Fruit fly (Drosophila melanogaster) whole organism, embryonic: ENCODE measurements around the gene CG14984.

Experiments used
- CG11504 ChIP-seq: fragments of 200-800 bp; sonication (Bioruptor generic); optimal IDR thresholded peaks from 3 replicates; lab custom pipeline; 2019; ENCODE audit warnings: missing biosample characterization, mild to moderate bottlenecking, missing genetic modification characterization, moderate library complexity
- CG11560 ChIP-seq: fragments of 200-800 bp; sonication (Bioruptor generic); IDR thresholded peaks from 3 replicates; pipeline ENCODE4 v1.3.6; 2022; ENCODE audit warnings: missing biosample characterization, missing genetic modification characterization
- CG13424 ChIP-seq: fragments of 200-800 bp; sonication (Bioruptor generic); optimal IDR thresholded peaks from 2 replicates; lab custom pipeline; 2019; ENCODE audit warnings: missing biosample characterization, mild to moderate bottlenecking, missing genetic modification characterization, moderate library complexity
- CG13894 ChIP-seq: fragments of 200-800 bp; sonication (Bioruptor generic); optimal IDR thresholded peaks from 3 replicates; lab custom pipeline; 2018; ENCODE audit warnings: missing biosample characterization, mild to moderate bottlenecking, missing genetic modification characterization, moderate library complexity
- CG14014 ChIP-seq: fragments of 200-800 bp; sonication (Bioruptor generic); IDR thresholded peaks from 2 replicates; pipeline ENCODE4 v1.3.6; 2022; ENCODE audit warnings: missing biosample characterization, missing genetic modification characterization
- CG15514 ChIP-seq: fragments of 200-800 bp; sonication (Bioruptor generic); optimal IDR thresholded peaks from 3 replicates; lab custom pipeline; 2017; ENCODE audit warnings: missing biosample characterization, missing genetic modification characterization, mild to moderate bottlenecking, moderate library complexity, missing genetic modification reagents
- CG15601 ChIP-seq: fragments of 200-800 bp; sonication (Bioruptor generic); optimal IDR thresholded peaks from 3 replicates; lab custom pipeline; 2019; ENCODE audit warnings: missing biosample characterization, mild to moderate bottlenecking, missing genetic modification characterization, moderate library complexity
- CG15696 ChIP-seq: fragments of 200-800 bp; sonication (Bioruptor generic); optimal IDR thresholded peaks from 2 replicates; lab custom pipeline; 2019; ENCODE audit warnings: missing biosample characterization, mild to moderate bottlenecking, missing genetic modification characterization, moderate library complexity
- CG17568 ChIP-seq: fragments of 200-800 bp; sonication (Bioruptor generic); optimal IDR thresholded peaks from 2 replicates; lab custom pipeline; 2018; ENCODE audit warnings: missing biosample characterization, mild to moderate bottlenecking, missing genetic modification characterization, moderate library complexity
- CG18011 ChIP-seq: fragments of 200-800 bp; sonication (Bioruptor generic); optimal IDR thresholded peaks from 2 replicates; lab custom pipeline; 2017; ENCODE audit warnings: missing biosample characterization, missing genetic modification characterization, mild to moderate bottlenecking, moderate library complexity, missing genotype
- CG2116 ChIP-seq: fragments of 200-800 bp; sonication (Bioruptor generic); optimal IDR thresholded peaks from 3 replicates; lab custom pipeline; 2018; ENCODE audit warnings: missing biosample characterization, mild to moderate bottlenecking, missing genetic modification characterization
- CG2678 ChIP-seq: fragments of 200-800 bp; sonication (Bioruptor generic); optimal IDR thresholded peaks from 3 replicates; lab custom pipeline; 2019; ENCODE audit warnings: missing biosample characterization, mild to moderate bottlenecking, missing genetic modification characterization, moderate library complexity
- CG2712 ChIP-seq: fragments of 200-800 bp; optimal IDR thresholded peaks from 3 replicates; lab custom pipeline; 2019; ENCODE audit warnings: missing biosample characterization, mild to moderate bottlenecking, missing genetic modification characterization, moderate library complexity
- CG32532 ChIP-seq: fragments of 200-800 bp; sonication (Bioruptor generic); IDR thresholded peaks from 2 replicates; pipeline ENCODE4 v1.3.6; 2022; ENCODE audit warnings: missing biosample characterization, missing genetic modification characterization
- CG3281 ChIP-seq: fragments of 200-800 bp; sonication (Bioruptor generic); optimal IDR thresholded peaks from 3 replicates; lab custom pipeline; 2017; ENCODE audit warnings: missing biosample characterization, mild to moderate bottlenecking, missing genetic modification characterization
- CG5180 ChIP-seq: fragments of 200-800 bp; sonication (Bioruptor generic); optimal IDR thresholded peaks from 3 replicates; lab custom pipeline; 2017; ENCODE audit warnings: missing biosample characterization, missing genetic modification characterization, mild to moderate bottlenecking, moderate library complexity, missing genetic modification reagents
- CG5245 ChIP-seq: fragments of 200-800 bp; sonication (Bioruptor generic); optimal IDR thresholded peaks from 3 replicates; lab custom pipeline; 2016; ENCODE audit warnings: missing biosample characterization, missing genetic modification characterization
- CG6854 ChIP-seq: fragments of 200-800 bp; sonication (Bioruptor generic); optimal IDR thresholded peaks from 3 replicates; lab custom pipeline; 2017; ENCODE audit warnings: missing biosample characterization, mild to moderate bottlenecking, missing genetic modification characterization
- CG7839 ChIP-seq: fragments of 200-800 bp; sonication (Bioruptor generic); optimal IDR thresholded peaks from 3 replicates; lab custom pipeline; 2018; ENCODE audit warnings: missing biosample characterization, mild to moderate bottlenecking, missing genetic modification characterization, moderate library complexity
- CG7963 ChIP-seq: fragments of 200-800 bp; sonication (Bioruptor generic); IDR thresholded peaks from 3 replicates; pipeline ENCODE4 v1.3.6; 2022; ENCODE audit warnings: missing biosample characterization, missing genetic modification characterization; ENCODE audit not compliant: partially characterized antibody
- CG8388 ChIP-seq: fragments of 200-800 bp; sonication (Bioruptor generic); optimal IDR thresholded peaks from 2 replicates; lab custom pipeline; 2019; ENCODE audit warnings: missing biosample characterization, mild to moderate bottlenecking, missing genetic modification characterization, moderate library complexity
- CG9437 ChIP-seq: fragments of 200-800 bp; sonication (Bioruptor generic); optimal IDR thresholded peaks from 2 replicates; lab custom pipeline; 2018; ENCODE audit warnings: missing biosample characterization, mild to moderate bottlenecking, missing genetic modification characterization
- CG9876 ChIP-seq: fragments of 200-800 bp; sonication (Bioruptor generic); optimal IDR thresholded peaks from 2 replicates; lab custom pipeline; 2016; ENCODE audit warnings: missing biosample characterization, missing genetic modification characterization
- Dref ChIP-seq: fragments of 200-800 bp; sonication (Bioruptor generic); IDR thresholded peaks from 2 replicates; pipeline ENCODE4 v1.3.6; 2022; ENCODE audit warnings: missing biosample characterization, missing genetic modification characterization
- Hr51 ChIP-seq, 2 experiments: fragments of 200-800 bp; sonication (Bioruptor generic); optimal IDR thresholded peaks; 2 replicates in 1 of 2; 3 replicates in 1 of 2; lab custom pipeline; 2016 to 2018; ENCODE audit warnings: missing biosample characterization in 2 of 2, missing genetic modification characterization in 2 of 2, mild to moderate bottlenecking in 1 of 2, moderate library complexity in 1 of 2
- Optix ChIP-seq: fragments of 200-800 bp; sonication (Bioruptor generic); IDR thresholded peaks from 3 replicates; pipeline ENCODE4 v1.3.6; 2022; ENCODE audit warnings: missing biosample characterization, missing genetic modification characterization
- PHDP ChIP-seq: fragments of 200-800 bp; sonication (Bioruptor generic); optimal IDR thresholded peaks from 3 replicates; lab custom pipeline; 2018; ENCODE audit warnings: missing biosample characterization, mild to moderate bottlenecking, missing genetic modification characterization, moderate library complexity
- Scr ChIP-seq: fragments of 200-800 bp; sonication (Bioruptor generic); IDR thresholded peaks from 2 replicates; pipeline ENCODE4 v1.3.6; 2022; ENCODE audit warnings: missing biosample characterization, missing genetic modification characterization; ENCODE audit not compliant: partially characterized antibody
- Stat92E ChIP-seq, 3 experiments: fragments of >200 bp in 2 of 3; fragments of 200-800 bp in 1 of 3; sonication (Bioruptor generic) in 1 of 3; optimal IDR thresholded peaks; 2 replicates each; lab custom pipeline; 2017 to 2019; ENCODE audit warnings: missing biosample characterization in 3 of 3, missing genetic modification characterization in 3 of 3, mild to moderate bottlenecking in 1 of 3, moderate library complexity in 1 of 3
- Usf ChIP-seq: fragments of 200-800 bp; sonication (Bioruptor generic); optimal IDR thresholded peaks from 2 replicates; lab custom pipeline; 2017; ENCODE audit warnings: missing genotype, missing biosample characterization, missing genetic modification characterization
- bsh ChIP-seq, 2 experiments: fragments of 200-800 bp; sonication (Bioruptor generic); optimal IDR thresholded peaks; 2 replicates each; lab custom pipeline; 2017 to 2018; ENCODE audit warnings: mild to moderate bottlenecking in 2 of 2, missing biosample characterization in 2 of 2, missing genetic modification characterization in 2 of 2, moderate library complexity in 1 of 2
- chinmo ChIP-seq: fragments of 200-800 bp; sonication (Bioruptor generic); IDR thresholded peaks from 4 replicates; pipeline ENCODE4 v1.3.6; 2022; ENCODE audit warnings: missing biosample characterization, missing genetic modification characterization; ENCODE audit not compliant: partially characterized antibody
- crol ChIP-seq: fragments of 200-800 bp; sonication (Bioruptor generic); IDR thresholded peaks from 2 replicates; pipeline ENCODE4 v1.3.6; 2022; ENCODE audit warnings: missing biosample characterization, missing genetic modification characterization
- fd102C ChIP-seq: fragments of 200-800 bp; sonication (Bioruptor generic); optimal IDR thresholded peaks from 2 replicates; lab custom pipeline; 2018; ENCODE audit warnings: missing biosample characterization, mild to moderate bottlenecking, missing genetic modification characterization, moderate library complexity
- gem ChIP-seq: fragments of 200-800 bp; sonication (Bioruptor generic); optimal IDR thresholded peaks from 2 replicates; lab custom pipeline; 2019; ENCODE audit warnings: missing biosample characterization, mild to moderate bottlenecking, missing genetic modification characterization, moderate library complexity
- grau ChIP-seq: fragments of 200-800 bp; optimal IDR thresholded peaks from 3 replicates; lab custom pipeline; 2019; ENCODE audit warnings: missing biosample characterization, mild to moderate bottlenecking, missing genetic modification characterization, moderate library complexity
- h ChIP-seq: fragments of >200 bp; optimal IDR thresholded peaks from 2 replicates; lab custom pipeline; 2017
- inv ChIP-seq: fragments of 200-800 bp; sonication (Bioruptor generic); IDR thresholded peaks from 2 replicates; pipeline ENCODE4 v1.3.6; 2022; ENCODE audit warnings: missing biosample characterization, missing genetic modification characterization; ENCODE audit not compliant: partially characterized antibody
- kah ChIP-seq: fragments of 200-800 bp; sonication (Bioruptor generic); optimal IDR thresholded peaks from 2 replicates; lab custom pipeline; 2018; ENCODE audit warnings: missing biosample characterization, mild to moderate bottlenecking, missing genetic modification characterization
- lmd ChIP-seq: fragments of 200-800 bp; sonication (Bioruptor generic); IDR thresholded peaks from 2 replicates; pipeline ENCODE4 v1.3.6; 2022; ENCODE audit warnings: missing biosample characterization, missing genetic modification characterization
- nom ChIP-seq: fragments of 200-800 bp; sonication (Bioruptor generic); optimal IDR thresholded peaks from 2 replicates; lab custom pipeline; 2017; ENCODE audit warnings: missing biosample characterization, missing genetic modification characterization, mild to moderate bottlenecking, moderate library complexity, missing genetic modification reagents
- phol ChIP-seq: fragments of 200-800 bp; sonication (Bioruptor generic); optimal IDR thresholded peaks from 3 replicates; lab custom pipeline; 2018; ENCODE audit warnings: missing biosample characterization, mild to moderate bottlenecking, missing genetic modification characterization, moderate library complexity
- scrt ChIP-seq: fragments of 200-800 bp; sonication (Bioruptor generic); optimal IDR thresholded peaks from 2 replicates; lab custom pipeline; 2018; ENCODE audit warnings: missing biosample characterization, mild to moderate bottlenecking, missing genetic modification characterization, moderate library complexity
- slou ChIP-seq: fragments of 200-800 bp; sonication (Bioruptor generic); optimal IDR thresholded peaks from 3 replicates; lab custom pipeline; 2016; ENCODE audit warnings: missing biosample characterization, missing genetic modification characterization
- sqz ChIP-seq: fragments of 200-800 bp; sonication (Bioruptor generic); optimal IDR thresholded peaks from 3 replicates; lab custom pipeline; 2018; ENCODE audit warnings: missing biosample characterization, mild to moderate bottlenecking, missing genetic modification characterization
- sug ChIP-seq: fragments of 200-800 bp; optimal IDR thresholded peaks from 2 replicates; lab custom pipeline; 2019; ENCODE audit warnings: missing biosample characterization, mild to moderate bottlenecking, missing genetic modification characterization, moderate library complexity

Gene CG14984

dm6 chr3L:4000711-4001110, 48.4 kb upstream of the CG14984 start (continued):
- TF ChIP-seq lmd (GFP tag; lab: Robert Waterston, UW), result no peak
- TF ChIP-seq Usf (GFP tag; lab: Kevin White, UChicago), result no peak
- peak; percentile 7 for TF ChIP-seq CG2712
- TF ChIP-seq CG7839 (tag; lab: Kevin White, UChicago), result peak; percentile 18
- TF ChIP-seq bsh (GFP tag; optimal IDR thresholded peaks at IDR 0.05; lab: Kevin White, UChicago), result peak in 1 of 2 experiments; percentile 15
- peak; percentile 17 for TF ChIP-seq CG15601 (tag; lab: Kevin White, UChicago)
- no peak for TF ChIP-seq CG5245 (GFP tag; lab: Kevin White, UChicago)
- TF ChIP-seq gem (tag; lab: Kevin White, UChicago), result peak; percentile 60
- peak; percentile 60 for TF ChIP-seq sug (tag; lab: Kevin White, UChicago)
- TF ChIP-seq CG9437 (GFP tag; lab: Kevin White, UChicago), result peak; percentile 32
- peak; percentile 17 for TF ChIP-seq CG8388 (GFP tag; lab: Kevin White, UChicago)
- TF ChIP-seq CG13424 (tag; lab: Kevin White, UChicago), result peak; percentile 67
- TF ChIP-seq phol (tag; lab: Kevin White, UChicago), result peak; percentile 8
- peak; percentile 46 for TF ChIP-seq CG3281 (GFP tag; lab: Kevin White, UChicago)
- TF ChIP-seq grau (tag; lab: Kevin White, UChicago), result peak; percentile 64
- TF ChIP-seq Stat92E (GFP tag; optimal IDR thresholded peaks at IDR 0.05; lab: Kevin White, UChicago), result no peak

- TF ChIP-seq sqz, result peak; percentile 59
- TF ChIP-seq CG9876 (GFP tag; lab: Kevin White, UChicago), result no peak
- TF ChIP-seq CG2116 (GFP tag; lab: Kevin White, UChicago), result no peak
- no peak for TF ChIP-seq CG15696 (tag; lab: Kevin White, UChicago)
- TF ChIP-seq crol (GFP tag; lab: Robert Waterston, UW), result peak; percentile 52
- peak; percentile 83 for TF ChIP-seq scrt (GFP tag; lab: Kevin White, UChicago)
- peak; percentile 88 for TF ChIP-seq CG13894 (tag; lab: Kevin White, UChicago)
- TF ChIP-seq Dref (GFP tag; lab: Robert Waterston, UW), result 0 out of 2 replicates have a peak, but pooled peaks have one; percentile 31
- TF ChIP-seq CG32532 (GFP tag; lab: Robert Waterston, UW), result 0 out of 2 replicates have a peak, but pooled peaks have one; percentile 11
Measured at dm6 chr3L:3995554-3995953, 43.2 kb upstream of the CG14984 start.

dm6 chr3L:3983466-3983946, 31.2 kb upstream of the CG14984 start, which contains the start of gene scrt:
TSS of gene scrt (plus strand) at chr3L:3983896.
- TF ChIP-seq CG7963 (GFP tag; lab: Robert Waterston, UW) (no peak; the same call in 2 of the 3 replicates), CG5180 (GFP tag; lab: Kevin White, UChicago) (peak; percentile 31), kah (GFP tag; lab: Kevin White, UChicago) (no peak), h (no peak), CG11560 (tag; lab: Robert Waterston, UW) (no peak), inv (GFP tag; lab: Robert Waterston, UW) (peak; percentile 42), CG14014 (no peak), CG2678 (tag; lab: Kevin White, UChicago) (no peak), PHDP (tag; lab: Kevin White, UChicago) (peak; percentile 73), Hr51 (GFP tag; optimal IDR thresholded peaks at IDR 0.05; lab: Kevin White, UChicago) (peak in 1 of 2 experiments; percentile 75), chinmo (GFP tag; lab: Robert Waterston, UW) (no peak), slou (GFP tag; lab: Kevin White, UChicago) (no peak), nom (no peak), CG15514 (GFP tag; lab: Kevin White, UChicago) (no peak), CG17568 (no peak), Scr (GFP tag; lab: Robert Waterston, UW) (peak; percentile 52), CG11504 (peak; percentile 61), CG18011 (GFP tag; lab: Kevin White, UChicago) (no peak), fd102C (GFP tag; lab: Kevin White, UChicago) (peak; percentile 34), Optix (GFP tag; lab: Robert Waterston, UW) (peak; percentile 49; the same call in 1 of the 3 replicates), CG6854 (GFP tag; lab: Kevin White, UChicago) (no peak)
